Fruit fly (Drosophila melanogaster) whole organism: ENCODE data around the gene Trc8.

Experiments used
- CG8478 ChIP-seq: fragments of >200 bp; optimal IDR thresholded peaks from 2 replicates; lab custom pipeline; 2018; ENCODE audit warnings: inconsistent platforms
- Dll ChIP-seq: fragments of >200 bp; optimal IDR thresholded peaks from 2 replicates; lab custom pipeline; 2017
- EcR ChIP-seq, 2 experiments: fragments of >200 bp; optimal IDR thresholded peaks; 2 replicates each; lab custom pipeline; 2017; ENCODE audit warnings: missing biosample characterization in 2 of 2, missing genetic modification characterization in 2 of 2, missing genetic modification reagents in 2 of 2
- pan ChIP-seq: fragments of >200 bp; optimal IDR thresholded peaks from 2 replicates; lab custom pipeline; 2017
- psq ChIP-seq: fragments of >200 bp; optimal IDR thresholded peaks from 2 replicates; lab custom pipeline; 2017

DNA sequence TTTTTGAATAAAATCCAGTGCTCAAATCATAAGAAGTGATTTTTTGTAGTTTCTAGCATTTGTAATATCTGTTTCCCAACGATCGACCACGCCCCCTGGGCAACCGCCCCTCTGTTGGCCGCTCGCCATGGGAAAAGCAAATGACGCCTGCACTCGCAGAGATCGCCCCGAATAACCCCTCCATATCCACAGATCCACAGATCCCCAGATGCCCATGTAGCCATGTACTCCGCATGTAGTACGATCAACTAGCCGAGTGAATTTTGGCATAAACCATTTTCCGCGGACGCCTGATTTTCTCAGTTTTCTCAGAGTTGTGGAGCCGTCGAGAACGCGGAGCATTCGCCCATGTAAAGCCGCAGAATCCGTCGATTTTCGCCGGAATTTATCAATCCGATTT is 9.1 kb downstream of the Trc8 start, which contains the start of gene FipoQ:
- no peak for TF ChIP-seq pan (lab: Kevin White, UChicago)
- no peak for TF ChIP-seq Dll
- TF ChIP-seq psq (lab: Kevin White, UChicago) = no peak
- TF ChIP-seq CG8478 (lab: Kevin White, UChicago) = no peak
- no peak for TF ChIP-seq EcR (GFP tag; optimal IDR thresholded peaks at IDR 0.05; lab: Kevin White, UChicago)
